Fruit fly (Drosophila melanogaster): ENCODE data around the gene Ser6.

dm6 chrX:20977986-20978385 is 14.7 kb upstream of the Ser6 start, which contains the start of gene CG44426:
- no peak for TF ChIP-seq insv (optimal IDR thresholded peaks at IDR 0.05)
- no peak for TF ChIP-seq Myc (optimal IDR thresholded peaks at IDR 0.05)

All from Kc167 (cell line).